Fruit fly (Drosophila melanogaster): Measurements from ENCODE around the gene CG33912.

The CG33912 gene

DNA sequence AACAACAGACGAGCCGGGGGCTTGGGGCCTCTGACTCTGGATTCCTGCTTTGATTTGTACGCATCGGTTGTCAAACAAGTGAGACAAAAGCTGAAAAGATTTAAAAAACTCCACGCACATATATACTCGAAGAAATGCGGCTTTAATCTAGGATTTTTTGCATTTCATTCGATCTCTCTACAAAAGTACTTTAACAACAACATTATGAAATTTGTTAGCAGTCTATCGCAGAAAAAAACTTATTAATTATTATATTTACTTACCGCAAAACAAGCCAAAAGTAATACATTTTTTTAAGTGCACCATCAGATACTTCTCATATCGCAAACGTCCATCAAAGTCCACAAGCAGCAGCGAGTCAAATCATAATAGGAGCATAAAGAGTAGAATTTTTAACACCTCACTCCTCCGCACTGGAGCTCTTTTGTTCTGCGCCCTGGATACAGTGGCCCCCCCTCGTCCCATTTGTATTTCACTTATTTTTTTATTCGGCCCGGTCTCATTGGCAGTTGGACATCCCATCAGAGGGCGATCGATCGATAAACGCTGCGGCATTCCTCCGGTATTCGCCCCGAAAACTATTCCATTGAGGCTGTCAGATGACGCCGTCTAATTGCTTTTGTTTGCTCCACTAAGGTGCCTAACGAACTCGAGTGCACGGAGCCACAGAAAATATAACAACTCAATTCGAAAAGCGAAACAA is 44.9 kb downstream of the CG33912 start (continued):
- peak in 1 of 2 experiments; percentile 64 for TF ChIP-seq eve (GFP tag; optimal IDR thresholded peaks at IDR 0.05)

DNA sequence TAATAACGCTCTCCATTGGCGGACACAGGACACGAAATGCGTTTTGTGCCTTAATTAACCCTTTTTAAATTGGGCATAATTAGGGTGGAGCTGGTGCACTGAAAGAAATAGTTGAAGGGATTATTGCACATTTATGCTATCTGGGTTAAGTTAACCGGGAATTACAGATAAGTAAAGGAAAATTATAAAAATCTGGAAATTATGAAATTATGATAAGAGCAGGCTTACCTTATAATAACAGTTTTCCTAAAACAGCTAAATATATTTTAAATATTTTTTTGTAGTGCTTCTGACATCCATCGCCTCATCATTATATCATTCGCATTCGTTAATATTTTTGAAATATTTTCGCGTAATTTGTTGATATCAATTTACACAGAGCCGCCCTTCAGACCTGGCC is 48.3 kb downstream of the CG33912 start:
- TF ChIP-seq MESR4 (GFP tag; optimal IDR thresholded peaks at IDR 0.05) (no peak), HLH54F (GFP tag; optimal IDR thresholded peaks at IDR 0.05) (no peak), Hr3 (GFP tag; optimal IDR thresholded peaks at IDR 0.05) (no peak), gt (GFP tag; IDR thresholded peaks at IDR 0.05) (no peak), CG10543 (GFP tag; optimal IDR thresholded peaks at IDR 0.05) (no peak), al (GFP tag; IDR thresholded peaks at IDR 0.05) (no peak), CG2875 (GFP tag; optimal IDR thresholded peaks at IDR 0.05) (no peak), C15 (GFP tag; IDR thresholded peaks at IDR 0.05) (no peak), Hsf (GFP tag; optimal IDR thresholded peaks at IDR 0.05) (no peak)

Data from whole organism, embryonic.